Fruit fly (Drosophila melanogaster) whole organism, embryonic: ENCODE measurements around the gene ND-B16.6.

Experiments used
- CG10366 ChIP-seq: fragments of 200-800 bp; sonication (Bioruptor generic); IDR thresholded peaks from 2 replicates; pipeline ENCODE4 v1.3.6; 2022; ENCODE audit warnings: missing biosample characterization, missing genetic modification characterization
- CG11085 ChIP-seq: fragments of 200-800 bp; sonication (Bioruptor generic); IDR thresholded peaks from 2 replicates; pipeline ENCODE4 v1.3.6; 2022; ENCODE audit warnings: missing biosample characterization, missing genetic modification characterization
- CG11560 ChIP-seq: fragments of 200-800 bp; sonication (Bioruptor generic); IDR thresholded peaks from 3 replicates; pipeline ENCODE4 v1.3.6; 2022; ENCODE audit warnings: missing biosample characterization, missing genetic modification characterization
- CG12391 ChIP-seq: fragments of 200-800 bp; sonication (Bioruptor generic); optimal IDR thresholded peaks from 3 replicates; lab custom pipeline; 2018; ENCODE audit warnings: missing biosample characterization, mild to moderate bottlenecking, missing genetic modification characterization, moderate library complexity
- CG12744 ChIP-seq: fragments of 200-800 bp; sonication (Bioruptor generic); optimal IDR thresholded peaks from 2 replicates; lab custom pipeline; 2016; ENCODE audit warnings: missing biosample characterization, missing genetic modification characterization
- CG13424 ChIP-seq: fragments of 200-800 bp; sonication (Bioruptor generic); optimal IDR thresholded peaks from 2 replicates; lab custom pipeline; 2019; ENCODE audit warnings: missing biosample characterization, mild to moderate bottlenecking, missing genetic modification characterization, moderate library complexity
- CG14014 ChIP-seq: fragments of 200-800 bp; sonication (Bioruptor generic); IDR thresholded peaks from 2 replicates; pipeline ENCODE4 v1.3.6; 2022; ENCODE audit warnings: missing biosample characterization, missing genetic modification characterization
- CG2678 ChIP-seq: fragments of 200-800 bp; sonication (Bioruptor generic); optimal IDR thresholded peaks from 3 replicates; lab custom pipeline; 2019; ENCODE audit warnings: missing biosample characterization, mild to moderate bottlenecking, missing genetic modification characterization, moderate library complexity
- CG32772 ChIP-seq: fragments of 200-800 bp; sonication (Bioruptor generic); IDR thresholded peaks from 2 replicates; pipeline ENCODE4 v1.3.6; 2022; ENCODE audit warnings: missing biosample characterization, missing genetic modification characterization
- CG34224 ChIP-seq: fragments of 200-800 bp; sonication (Bioruptor generic); IDR thresholded peaks from 3 replicates; pipeline ENCODE4 v1.3.6; 2022; ENCODE audit warnings: missing biosample characterization, missing genetic modification characterization; ENCODE audit not compliant: partially characterized antibody
- CG34376 ChIP-seq: fragments of 200-800 bp; sonication (Bioruptor generic); optimal IDR thresholded peaks from 2 replicates; lab custom pipeline; 2018; ENCODE audit warnings: missing biosample characterization, mild to moderate bottlenecking, missing genetic modification characterization
- CG3726 ChIP-seq: fragments of 200-800 bp; sonication (Bioruptor generic); IDR thresholded peaks from 3 replicates; pipeline ENCODE4, ENCODE4 v1.3.6; 2022; ENCODE audit warnings: missing biosample characterization, missing genetic modification characterization
- CG4282 ChIP-seq: fragments of 200-800 bp; sonication (Bioruptor generic); optimal IDR thresholded peaks from 2 replicates; lab custom pipeline; 2016; ENCODE audit warnings: missing biosample characterization, missing genetic modification characterization
- CG43689 ChIP-seq: fragments of 200-800 bp; sonication (Bioruptor generic); IDR thresholded peaks from 2 replicates; pipeline ENCODE4 v1.3.6; 2022; ENCODE audit warnings: missing biosample characterization, missing genetic modification characterization
- CG4820 ChIP-seq: fragments of 200-800 bp; sonication (Bioruptor generic); optimal IDR thresholded peaks from 3 replicates; lab custom pipeline; 2016; ENCODE audit warnings: missing biosample characterization, missing genetic modification characterization
- CG5953 ChIP-seq: fragments of 200-800 bp; sonication (Bioruptor generic); IDR thresholded peaks from 2 replicates; pipeline ENCODE4 v1.3.6; 2022; ENCODE audit warnings: missing biosample characterization, missing genetic modification characterization
- CG7372 ChIP-seq: fragments of 200-800 bp; sonication (Bioruptor generic); IDR thresholded peaks from 2 replicates; pipeline ENCODE4 v1.3.6; 2022; ENCODE audit warnings: missing biosample characterization, missing genetic modification characterization
- CG8944 ChIP-seq: fragments of 200-800 bp; sonication (Bioruptor generic); optimal IDR thresholded peaks from 3 replicates; lab custom pipeline; 2016; ENCODE audit warnings: missing biosample characterization, missing genetic modification characterization
- CG9932 ChIP-seq: fragments of 200-800 bp; sonication (Bioruptor generic); IDR thresholded peaks from 2 replicates; pipeline ENCODE4 v1.3.6; 2022; ENCODE audit warnings: missing biosample characterization, missing genetic modification characterization
- Fer3 ChIP-seq: fragments of 200-800 bp; sonication (Bioruptor generic); optimal IDR thresholded peaks from 2 replicates; lab custom pipeline; 2018; ENCODE audit warnings: missing biosample characterization, mild to moderate bottlenecking, missing genetic modification characterization, moderate library complexity
- GATAe ChIP-seq: fragments of 200-800 bp; sonication (Bioruptor generic); conservative IDR thresholded peaks from 2 replicates; pipeline ENCODE4 v1.3.6; 2022; ENCODE audit warnings: missing biosample characterization, missing genetic modification characterization
- Gug ChIP-seq: fragments of 200-800 bp; sonication (Bioruptor generic); IDR thresholded peaks from 4 replicates; pipeline ENCODE4 v1.3.6; 2022; ENCODE audit warnings: missing biosample characterization, missing genetic modification characterization
- Hand ChIP-seq: fragments of 200-800 bp; sonication (Bioruptor generic); optimal IDR thresholded peaks from 2 replicates; lab custom pipeline; 2017; ENCODE audit warnings: mild to moderate bottlenecking, missing biosample characterization, missing genetic modification reagents, missing genetic modification characterization
- Hr51 ChIP-seq, 2 experiments: fragments of 200-800 bp; sonication (Bioruptor generic); optimal IDR thresholded peaks; 2 replicates in 1 of 2; 3 replicates in 1 of 2; lab custom pipeline; 2016 to 2018; ENCODE audit warnings: missing biosample characterization in 2 of 2, missing genetic modification characterization in 2 of 2, mild to moderate bottlenecking in 1 of 2, moderate library complexity in 1 of 2
- Lhr ChIP-seq: fragments of 200-800 bp; sonication (Bioruptor generic); optimal IDR thresholded peaks from 3 replicates; lab custom pipeline; 2017; ENCODE audit warnings: mild to moderate bottlenecking, missing biosample characterization, missing genetic modification reagents, missing genetic modification characterization
- Mrtf ChIP-seq: fragments of 200-800 bp; sonication (Bioruptor generic); IDR thresholded peaks from 3 replicates; pipeline ENCODE4 v1.3.6; 2022; ENCODE audit warnings: missing biosample characterization, missing genetic modification characterization
- Nf-YA ChIP-seq: fragments of 200-800 bp; sonication (Bioruptor generic); IDR thresholded peaks from 2 replicates; pipeline ENCODE4 v1.3.6; 2022; ENCODE audit warnings: missing biosample characterization, missing genetic modification characterization
- Nf-YC ChIP-seq: fragments of 200-800 bp; optimal IDR thresholded peaks from 3 replicates; lab custom pipeline; 2019; ENCODE audit warnings: missing biosample characterization, mild to moderate bottlenecking, missing genetic modification characterization, moderate library complexity
- Optix ChIP-seq: fragments of 200-800 bp; sonication (Bioruptor generic); IDR thresholded peaks from 3 replicates; pipeline ENCODE4 v1.3.6; 2022; ENCODE audit warnings: missing biosample characterization, missing genetic modification characterization
- amos ChIP-seq: fragments of 200-800 bp; sonication (Bioruptor generic); IDR thresholded peaks from 2 replicates; pipeline ENCODE4 v1.3.6; 2022; ENCODE audit warnings: missing biosample characterization, missing genetic modification characterization; ENCODE audit not compliant: partially characterized antibody
- br ChIP-seq: fragments of >200 bp; optimal IDR thresholded peaks from 2 replicates; lab custom pipeline; 2017
- cas ChIP-seq: fragments of 200-800 bp; sonication (Bioruptor generic); IDR thresholded peaks from 2 replicates; pipeline ENCODE4 v1.3.6; 2022; ENCODE audit warnings: missing biosample characterization, missing genetic modification characterization
- cato ChIP-seq: fragments of 200-800 bp; sonication (Bioruptor generic); optimal IDR thresholded peaks from 2 replicates; lab custom pipeline; 2016; ENCODE audit warnings: missing biosample characterization, missing genetic modification characterization, borderline replicate concordance
- caup ChIP-seq: fragments of 200-800 bp; sonication (Bioruptor generic); optimal IDR thresholded peaks from 3 replicates; lab custom pipeline; 2017; ENCODE audit warnings: missing biosample characterization, mild to moderate bottlenecking, missing genetic modification characterization, moderate library complexity; ENCODE audit not compliant: severe bottlenecking
- eve ChIP-seq, 2 experiments: fragments of >200 bp; optimal IDR thresholded peaks; 2 replicates each; lab custom pipeline; 2017; ENCODE audit warnings: missing biosample characterization in 2 of 2, missing genetic modification characterization in 2 of 2
- gcm2 ChIP-seq: fragments of 200-800 bp; sonication (Bioruptor generic); optimal IDR thresholded peaks from 2 replicates; lab custom pipeline; 2016; ENCODE audit warnings: missing biosample characterization, missing genetic modification characterization
- gsb ChIP-seq: fragments of 200-800 bp; sonication (Bioruptor generic); IDR thresholded peaks from 2 replicates; pipeline ENCODE4 v1.3.6; 2022; ENCODE audit warnings: missing biosample characterization, missing genetic modification characterization
- gsb-n ChIP-seq: fragments of 200-800 bp; sonication (Bioruptor generic); optimal IDR thresholded peaks from 3 replicates; lab custom pipeline; 2018; ENCODE audit warnings: missing biosample characterization, mild to moderate bottlenecking, missing genetic modification characterization
- pan ChIP-seq, 4 experiments: fragments of >200 bp in 3 of 4; fragments of 200-800 bp in 1 of 4; sonication (Bioruptor generic) in 1 of 4; optimal IDR thresholded peaks in 3 of 4; IDR thresholded peaks in 1 of 4; 2 replicates each; pipeline versions ENCODE4 v1.3.6 to Lab custom; 2017 to 2022; ENCODE audit warnings: missing biosample characterization in 2 of 4, missing genetic modification characterization in 2 of 4, mixed read lengths in 1 of 4
- pho ChIP-seq: fragments of 200-800 bp; sonication (Bioruptor generic); optimal IDR thresholded peaks from 2 replicates; lab custom pipeline; 2016; ENCODE audit warnings: missing biosample characterization, missing genetic modification characterization
- pum ChIP-seq: fragments of 200-800 bp; sonication (Bioruptor generic); optimal IDR thresholded peaks from 2 replicates; lab custom pipeline; 2016; ENCODE audit warnings: missing biosample characterization, missing genetic modification characterization
- salm ChIP-seq: fragments of 200-800 bp; sonication (Bioruptor generic); optimal IDR thresholded peaks from 2 replicates; lab custom pipeline; 2018; ENCODE audit warnings: missing biosample characterization, mild to moderate bottlenecking, missing genetic modification characterization
- sr ChIP-seq: fragments of 200-800 bp; sonication (Bioruptor generic); IDR thresholded peaks from 3 replicates; pipeline ENCODE4 v1.3.6; 2022; ENCODE audit warnings: missing biosample characterization, missing genetic modification characterization
- stwl ChIP-seq: fragments of 200-800 bp; sonication (Bioruptor generic); optimal IDR thresholded peaks from 3 replicates; lab custom pipeline; 2018; ENCODE audit warnings: missing biosample characterization, mild to moderate bottlenecking, missing genetic modification characterization, moderate library complexity
- trem ChIP-seq: fragments of 200-800 bp; optimal IDR thresholded peaks from 3 replicates; lab custom pipeline; 2019; ENCODE audit warnings: missing biosample characterization, mild to moderate bottlenecking, missing genetic modification characterization, moderate library complexity
- ttk ChIP-seq: fragments of 200-800 bp; sonication (Bioruptor generic); IDR thresholded peaks from 2 replicates; pipeline ENCODE4 v2.1.2; 2022; ENCODE audit warnings: missing biosample characterization, missing genetic modification characterization
- tx ChIP-seq: fragments of 200-800 bp; sonication (Bioruptor generic); optimal IDR thresholded peaks from 2 replicates; lab custom pipeline; 2016; ENCODE audit warnings: missing biosample characterization, missing genetic modification characterization
- vfl ChIP-seq: fragments of 200-800 bp; sonication (Bioruptor generic); optimal IDR thresholded peaks from 2 replicates; lab custom pipeline; 2016; ENCODE audit warnings: missing biosample characterization, missing genetic modification characterization
- vvl ChIP-seq: fragments of 200-800 bp; sonication (Bioruptor generic); IDR thresholded peaks from 2 replicates; pipeline ENCODE4 v1.3.6; 2022; ENCODE audit warnings: missing biosample characterization, missing genetic modification characterization

Gene ND-B16.6

dm6 chrX:6330369-6330949 lies 19.7 kb downstream of the ND-B16.6 start, which contains the start of gene CG42240 (continued):
- TF ChIP-seq Lhr (GFP tag; lab: Kevin White, UChicago) (peak; percentile 77), pum (peak; percentile 86), ttk (GFP tag; lab: Robert Waterston, UW) (peak; percentile 77), trem (tag; lab: Kevin White, UChicago) (peak; percentile 71), Hr51 (GFP tag; optimal IDR thresholded peaks at IDR 0.05; lab: Kevin White, UChicago) (peak; percentile 63 to 95), tx (GFP tag; lab: Kevin White, UChicago) (peak; percentile 56), gcm2 (peak; percentile 45), CG3726 (GFP tag; lab: Robert Waterston, UW) (no peak), CG12744 (GFP tag; lab: Kevin White, UChicago) (no peak), sr (GFP tag; lab: Robert Waterston, UW) (0 out of 3 replicates have a peak, but pooled peaks have one; percentile 7), CG43689 (GFP tag; lab: Robert Waterston, UW) (peak; percentile 31; the same call in 1 of the 2 replicates), CG12391 (tag; lab: Kevin White, UChicago) (peak; percentile 93), gsb-n (peak; percentile 85), CG8944 (GFP tag; lab: Kevin White, UChicago) (peak; percentile 39), pho (GFP tag; lab: Kevin White, UChicago) (peak; percentile 81), Nf-YC (tag; lab: Kevin White, UChicago) (peak; percentile 87), CG2678 (tag; lab: Kevin White, UChicago) (peak; percentile 96), Nf-YA (peak; percentile 56; the same call in 1 of the 2 replicates), cas (no peak), vfl (no peak), GATAe (GFP tag; lab: Robert Waterston, UW) (peak; percentile 40; the same call in 1 of the 2 replicates), caup (GFP tag; lab: Kevin White, UChicago) (peak; percentile 85), CG34224 (GFP tag; lab: Robert Waterston, UW) (no peak), CG34376 (peak; percentile 87), CG11560 (peak; percentile 60; the same call in 2 of the 3 replicates), cato (GFP tag; lab: Kevin White, UChicago) (peak; percentile 81), CG4282 (GFP tag; lab: Kevin White, UChicago) (no peak), pan (optimal IDR thresholded peaks at IDR 0.05; lab: Kevin White, UChicago) (no peak), pan (GFP tag; optimal IDR thresholded peaks at IDR 0.05 in 1 of 2, IDR thresholded peaks at IDR 0.05 in 1 of 2) (peak in 1 of 2 experiments; percentile 73), CG7372 (GFP tag; lab: Robert Waterston, UW) (peak; percentile 81), vvl (peak; percentile 78), Gug (GFP tag; lab: Robert Waterston, UW) (peak; percentile 63; the same call in 2 of the 4 replicates), CG9932 (GFP tag; lab: Robert Waterston, UW) (peak; percentile 54; the same call in 1 of the 2 replicates), eve (GFP tag; optimal IDR thresholded peaks at IDR 0.05; lab: Kevin White, UChicago) (peak in 1 of 2 experiments; percentile 99), Hand (GFP tag; lab: Kevin White, UChicago) (peak; percentile 88), Fer3 (tag; lab: Kevin White, UChicago) (peak; percentile 79), Mrtf (GFP tag; lab: Robert Waterston, UW) (no peak; the same call in 2 of the 3 replicates), gsb (0 out of 2 replicates have a peak, but pooled peaks have one; percentile 61), br (lab: Kevin White, UChicago) (no peak), CG13424 (peak; percentile 95), CG14014 (GFP tag; lab: Robert Waterston, UW) (peak; percentile 72), amos (no peak), stwl (no peak), salm (peak; percentile 83), Optix (GFP tag; lab: Robert Waterston, UW) (no peak), CG5953 (GFP tag; lab: Robert Waterston, UW) (peak; percentile 54; the same call in 1 of the 2 replicates), CG32772 (GFP tag; lab: Robert Waterston, UW) (peak; percentile 78), CG4820 (GFP tag; lab: Kevin White, UChicago) (peak; percentile 83), CG11085 (0 out of 2 replicates have a peak, but pooled peaks have one; percentile 40), CG10366 (GFP tag; lab: Robert Waterston, UW) (peak; percentile 71)
